Fruit fly (Drosophila melanogaster) whole organism, embryonic: ENCODE measurements around the gene Tg.

Source experiments
- ATbp ChIP-seq: fragments of 200-800 bp; sonication (Bioruptor generic); optimal IDR thresholded peaks from 2 replicates; lab custom pipeline; 2017; ENCODE audit warnings: missing biosample characterization, mild to moderate bottlenecking, missing genetic modification characterization, missing genetic modification reagents
- BtbVII ChIP-seq: fragments of 200-800 bp; sonication (Bioruptor generic); optimal IDR thresholded peaks from 3 replicates; lab custom pipeline; 2017; ENCODE audit warnings: missing biosample characterization, mild to moderate bottlenecking, missing genetic modification characterization
- CG1024 ChIP-seq: fragments of 200-800 bp; sonication (Bioruptor generic); IDR thresholded peaks from 2 replicates; pipeline ENCODE4 v1.3.6; 2022; ENCODE audit warnings: missing biosample characterization, missing genetic modification characterization
- CG10543 ChIP-seq: fragments of 200-800 bp; sonication (Bioruptor generic); optimal IDR thresholded peaks from 3 replicates; lab custom pipeline; 2017; ENCODE audit warnings: missing biosample characterization, mild to moderate bottlenecking, missing genetic modification characterization, moderate library complexity
- CG10959 ChIP-seq: fragments of 200-800 bp; sonication (Bioruptor generic); IDR thresholded peaks from 2 replicates; pipeline ENCODE4 v1.3.6; 2022; ENCODE audit warnings: missing biosample characterization, missing genetic modification characterization
- CG11560 ChIP-seq: fragments of 200-800 bp; sonication (Bioruptor generic); IDR thresholded peaks from 3 replicates; pipeline ENCODE4 v1.3.6; 2022; ENCODE audit warnings: missing biosample characterization, missing genetic modification characterization
- CG12744 ChIP-seq: fragments of 200-800 bp; sonication (Bioruptor generic); optimal IDR thresholded peaks from 2 replicates; lab custom pipeline; 2016; ENCODE audit warnings: missing biosample characterization, missing genetic modification characterization
- CG14965 ChIP-seq: fragments of 200-800 bp; sonication (Bioruptor generic); optimal IDR thresholded peaks from 2 replicates; lab custom pipeline; 2016; ENCODE audit warnings: missing biosample characterization, missing genetic modification characterization, borderline replicate concordance
- CG15269 ChIP-seq: fragments of 200-800 bp; sonication (Bioruptor generic); optimal IDR thresholded peaks from 2 replicates; lab custom pipeline; 2018; ENCODE audit warnings: missing biosample characterization, mild to moderate bottlenecking, missing genetic modification characterization, moderate library complexity
- CG1602 ChIP-seq: fragments of 200-800 bp; sonication (Bioruptor generic); optimal IDR thresholded peaks from 3 replicates; lab custom pipeline; 2016; ENCODE audit warnings: missing biosample characterization, missing genetic modification characterization
- CG1603 ChIP-seq: fragments of 200-800 bp; sonication (Bioruptor generic); optimal IDR thresholded peaks from 2 replicates; lab custom pipeline; 2019; ENCODE audit warnings: missing biosample characterization, mild to moderate bottlenecking, missing genetic modification characterization, moderate library complexity
- CG17328 ChIP-seq: fragments of 200-800 bp; sonication (Bioruptor generic); IDR thresholded peaks from 2 replicates; pipeline ENCODE4 v1.3.6; 2022; ENCODE audit warnings: missing biosample characterization, missing genetic modification characterization
- CG17612 ChIP-seq: fragments of 200-800 bp; sonication (Bioruptor generic); IDR thresholded peaks from 2 replicates; pipeline ENCODE4 v1.3.6; 2022; ENCODE audit warnings: missing biosample characterization, missing genetic modification characterization
- CG17829 ChIP-seq: fragments of 200-800 bp; optimal IDR thresholded peaks from 2 replicates; lab custom pipeline; 2019; ENCODE audit warnings: missing biosample characterization, mild to moderate bottlenecking, missing genetic modification characterization, moderate library complexity
- CG2116 ChIP-seq: fragments of 200-800 bp; sonication (Bioruptor generic); optimal IDR thresholded peaks from 3 replicates; lab custom pipeline; 2018; ENCODE audit warnings: missing biosample characterization, mild to moderate bottlenecking, missing genetic modification characterization
- CG2202 ChIP-seq: fragments of 200-800 bp; sonication (Bioruptor generic); optimal IDR thresholded peaks from 2 replicates; lab custom pipeline; 2018; ENCODE audit warnings: missing biosample characterization, mild to moderate bottlenecking, missing genetic modification characterization
- CG4404 ChIP-seq: fragments of 200-800 bp; sonication (Bioruptor generic); IDR thresholded peaks from 2 replicates; pipeline ENCODE4 v1.3.6; 2022; ENCODE audit warnings: missing biosample characterization, missing genetic modification characterization
- CG5180 ChIP-seq: fragments of 200-800 bp; sonication (Bioruptor generic); optimal IDR thresholded peaks from 3 replicates; lab custom pipeline; 2017; ENCODE audit warnings: missing biosample characterization, missing genetic modification characterization, mild to moderate bottlenecking, moderate library complexity, missing genetic modification reagents
- CG7372 ChIP-seq: fragments of 200-800 bp; sonication (Bioruptor generic); IDR thresholded peaks from 2 replicates; pipeline ENCODE4 v1.3.6; 2022; ENCODE audit warnings: missing biosample characterization, missing genetic modification characterization
- CG7556 ChIP-seq: fragments of 200-800 bp; sonication (Bioruptor generic); optimal IDR thresholded peaks from 2 replicates; lab custom pipeline; 2017; ENCODE audit warnings: missing biosample characterization, mild to moderate bottlenecking, missing genetic modification characterization
- CG8765 ChIP-seq: fragments of 200-800 bp; sonication (Bioruptor generic); IDR thresholded peaks from 2 replicates; pipeline ENCODE4 v1.3.6; 2022; ENCODE audit warnings: missing biosample characterization, missing genetic modification characterization
- Chrac-16 ChIP-seq: fragments of 200-800 bp; sonication (Bioruptor generic); optimal IDR thresholded peaks from 3 replicates; lab custom pipeline; 2016; ENCODE audit warnings: missing biosample characterization, missing genetic modification characterization
- HLHmδ ChIP-seq: fragments of 200-800 bp; sonication (Bioruptor generic); optimal IDR thresholded peaks from 2 replicates; lab custom pipeline; 2018; ENCODE audit warnings: missing biosample characterization, mild to moderate bottlenecking, missing genetic modification characterization, moderate library complexity
- Hand ChIP-seq: fragments of 200-800 bp; sonication (Bioruptor generic); optimal IDR thresholded peaks from 2 replicates; lab custom pipeline; 2017; ENCODE audit warnings: mild to moderate bottlenecking, missing biosample characterization, missing genetic modification reagents, missing genetic modification characterization
- Hmx ChIP-seq: fragments of 200-800 bp; sonication (Bioruptor generic); optimal IDR thresholded peaks from 2 replicates; lab custom pipeline; 2016; ENCODE audit warnings: missing biosample characterization, missing genetic modification characterization
- Hsf ChIP-seq: fragments of 200-800 bp; sonication (Bioruptor generic); optimal IDR thresholded peaks from 3 replicates; lab custom pipeline; 2016; ENCODE audit warnings: missing biosample characterization, missing genetic modification characterization
- Lhr ChIP-seq: fragments of 200-800 bp; sonication (Bioruptor generic); optimal IDR thresholded peaks from 3 replicates; lab custom pipeline; 2017; ENCODE audit warnings: mild to moderate bottlenecking, missing biosample characterization, missing genetic modification reagents, missing genetic modification characterization
- Lpt ChIP-seq: fragments of >200 bp; optimal IDR thresholded peaks from 2 replicates; lab custom pipeline; 2018; ENCODE audit warnings: missing biosample characterization, missing genetic modification characterization
- Myb ChIP-seq: fragments of 200-800 bp; sonication (Bioruptor generic); optimal IDR thresholded peaks from 2 replicates; lab custom pipeline; 2016; ENCODE audit warnings: missing biosample characterization, missing genetic modification characterization
- Nf-YC ChIP-seq: fragments of 200-800 bp; optimal IDR thresholded peaks from 3 replicates; lab custom pipeline; 2019; ENCODE audit warnings: missing biosample characterization, mild to moderate bottlenecking, missing genetic modification characterization, moderate library complexity
- TFAM ChIP-seq: fragments of 200-800 bp; sonication (Bioruptor generic); optimal IDR thresholded peaks from 2 replicates; lab custom pipeline; 2017; ENCODE audit warnings: missing biosample characterization, missing genetic modification characterization, inconsistent platforms
- dati ChIP-seq: fragments of 200-800 bp; sonication (Bioruptor generic); IDR thresholded peaks from 2 replicates; pipeline ENCODE4 v1.3.6; 2022; ENCODE audit warnings: missing biosample characterization, missing genetic modification characterization
- dmrt99B ChIP-seq: fragments of 200-800 bp; sonication (Bioruptor generic); optimal IDR thresholded peaks from 2 replicates; lab custom pipeline; 2018; ENCODE audit warnings: missing biosample characterization, mild to moderate bottlenecking, missing genetic modification characterization, moderate library complexity
- fd64A ChIP-seq: fragments of 200-800 bp; sonication (Bioruptor generic); optimal IDR thresholded peaks from 3 replicates; lab custom pipeline; 2018; ENCODE audit warnings: missing biosample characterization, mild to moderate bottlenecking, missing genetic modification characterization
- gce ChIP-seq: fragments of 200-800 bp; sonication (Bioruptor generic); IDR thresholded peaks from 3 replicates; pipeline ENCODE4 v1.3.6; 2022; ENCODE audit warnings: missing biosample characterization, missing genetic modification characterization
- ham ChIP-seq: fragments of 200-800 bp; sonication (Bioruptor generic); IDR thresholded peaks from 2 replicates; pipeline ENCODE4 v1.3.6; 2022; ENCODE audit warnings: missing biosample characterization, missing genetic modification characterization
- ind ChIP-seq: fragments of 200-800 bp; sonication (Bioruptor generic); optimal IDR thresholded peaks from 3 replicates; lab custom pipeline; 2016; ENCODE audit warnings: missing biosample characterization, missing genetic modification characterization
- mld ChIP-seq: fragments of 200-800 bp; sonication (Bioruptor generic); IDR thresholded peaks from 3 replicates; pipeline ENCODE4 v1.3.6; 2022; ENCODE audit warnings: missing biosample characterization, missing genetic modification characterization; ENCODE audit not compliant: partially characterized antibody
- nerfin-2 ChIP-seq: fragments of 200-800 bp; sonication (Bioruptor generic); IDR thresholded peaks from 2 replicates; pipeline ENCODE4 v1.3.6; 2022; ENCODE audit warnings: missing biosample characterization, missing genetic modification characterization; ENCODE audit not compliant: partially characterized antibody
- phol ChIP-seq: fragments of 200-800 bp; sonication (Bioruptor generic); optimal IDR thresholded peaks from 3 replicates; lab custom pipeline; 2018; ENCODE audit warnings: missing biosample characterization, mild to moderate bottlenecking, missing genetic modification characterization, moderate library complexity
- row ChIP-seq: fragments of 200-800 bp; sonication (Bioruptor generic); IDR thresholded peaks from 3 replicates; pipeline ENCODE4 v1.3.6; 2022; ENCODE audit warnings: missing biosample characterization, missing genetic modification characterization
- run ChIP-seq: fragments of 200-800 bp; sonication (Bioruptor generic); optimal IDR thresholded peaks from 3 replicates; lab custom pipeline; 2018; ENCODE audit warnings: missing biosample characterization, mild to moderate bottlenecking, missing genetic modification characterization
- salm ChIP-seq: fragments of 200-800 bp; sonication (Bioruptor generic); optimal IDR thresholded peaks from 2 replicates; lab custom pipeline; 2018; ENCODE audit warnings: missing biosample characterization, mild to moderate bottlenecking, missing genetic modification characterization
- stwl ChIP-seq: fragments of 200-800 bp; sonication (Bioruptor generic); optimal IDR thresholded peaks from 3 replicates; lab custom pipeline; 2018; ENCODE audit warnings: missing biosample characterization, mild to moderate bottlenecking, missing genetic modification characterization, moderate library complexity
- tap ChIP-seq: fragments of 200-800 bp; optimal IDR thresholded peaks from 3 replicates; lab custom pipeline; 2019; ENCODE audit warnings: missing biosample characterization, mild to moderate bottlenecking, missing genetic modification characterization, moderate library complexity
- unc-4 ChIP-seq: fragments of 200-800 bp; sonication (Bioruptor generic); IDR thresholded peaks from 2 replicates; pipeline ENCODE4 v1.3.6; 2022; ENCODE audit warnings: missing biosample characterization, missing genetic modification characterization; ENCODE audit not compliant: partially characterized antibody
- usp ChIP-seq: fragments of >200 bp; optimal IDR thresholded peaks from 2 replicates; lab custom pipeline; 2017; ENCODE audit warnings: missing biosample characterization, missing genetic modification characterization
- wek ChIP-seq: fragments of 200-800 bp; sonication (Bioruptor generic); optimal IDR thresholded peaks from 3 replicates; lab custom pipeline; 2018; ENCODE audit warnings: missing biosample characterization, mild to moderate bottlenecking, missing genetic modification characterization, moderate library complexity
- wor ChIP-seq: fragments of 200-800 bp; sonication (Bioruptor generic); IDR thresholded peaks from 2 replicates; pipeline ENCODE4 v1.3.6; 2022; ENCODE audit warnings: missing biosample characterization, missing genetic modification characterization
- yki ChIP-seq: fragments of >200 bp; optimal IDR thresholded peaks from 3 replicates; lab custom pipeline; 2018
- zfh1 ChIP-seq: fragments of 200-800 bp; sonication (Bioruptor generic); IDR thresholded peaks from 3 replicates; pipeline ENCODE4 v1.3.6; 2022; ENCODE audit warnings: missing biosample characterization, missing genetic modification characterization

Tg gene

DNA sequence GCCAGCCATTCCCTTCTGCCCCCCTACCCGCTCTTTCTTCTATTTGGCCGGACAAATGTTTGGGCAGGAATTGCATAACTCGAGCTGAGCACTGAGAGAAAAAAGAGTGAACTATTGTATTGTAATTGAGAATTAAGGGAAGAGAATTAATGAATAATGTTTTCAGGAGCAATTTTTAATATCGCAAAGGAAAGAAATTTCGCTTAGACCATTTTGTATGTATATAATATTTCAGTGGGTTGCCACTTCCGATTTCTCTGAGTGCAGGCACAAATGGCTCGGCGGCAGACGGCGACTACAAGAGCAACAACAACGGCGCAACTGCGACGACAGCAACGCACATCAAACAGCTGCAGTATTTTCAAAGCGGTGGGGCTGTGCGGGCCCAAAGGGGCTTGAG, 46.6 kb upstream of the Tg start (continued):
- TF ChIP-seq CG7372 (GFP tag; lab: Robert Waterston, UW) (peak; percentile 59), CG7556 (GFP tag; lab: Kevin White, UChicago) (peak; percentile 72), run (tag; lab: Kevin White, UChicago) (peak; percentile 78), CG12744 (GFP tag; lab: Kevin White, UChicago) (peak; percentile 62), wek (GFP tag; lab: Kevin White, UChicago) (peak; percentile 10), CG2116 (GFP tag; lab: Kevin White, UChicago) (no peak), ham (GFP tag; lab: Robert Waterston, UW) (no peak), unc-4 (GFP tag; lab: Robert Waterston, UW) (no peak), CG8765 (GFP tag; lab: Robert Waterston, UW) (no peak; the same call in 1 of the 2 replicates), Hmx (no peak), wor (GFP tag; lab: Robert Waterston, UW) (peak; percentile 71), CG1602 (GFP tag; lab: Kevin White, UChicago) (peak; percentile 60), dati (peak; percentile 45), salm (tag; lab: Kevin White, UChicago) (peak; percentile 66), CG15269 (tag; lab: Kevin White, UChicago) (peak; percentile 81), CG11560 (tag; lab: Robert Waterston, UW) (peak; percentile 48; the same call in 2 of the 3 replicates), Hsf (GFP tag; lab: Kevin White, UChicago) (peak; percentile 71), Lpt (GFP tag; lab: Kevin White, UChicago) (no peak), CG17829 (peak; percentile 56), nerfin-2 (GFP tag; lab: Robert Waterston, UW) (no peak), stwl (no peak), fd64A (GFP tag; lab: Kevin White, UChicago) (no peak), ATbp (peak; percentile 80), Hand (no peak), CG10543 (no peak), CG1603 (tag; lab: Kevin White, UChicago) (peak; percentile 90), yki (lab: Kevin White, UChicago) (no peak), BtbVII (GFP tag; lab: Kevin White, UChicago) (peak; percentile 43), CG17612 (GFP tag; lab: Robert Waterston, UW) (peak; percentile 48), zfh1 (peak; percentile 87), Myb (GFP tag; lab: Kevin White, UChicago) (peak; percentile 39), Nf-YC (peak; percentile 13), ind (GFP tag; lab: Kevin White, UChicago) (peak; percentile 68), HLHmδ (GFP tag; lab: Kevin White, UChicago) (no peak), Chrac-16 (GFP tag; lab: Kevin White, UChicago) (peak; percentile 71), usp (GFP tag; lab: Kevin White, UChicago) (no peak), CG10959 (GFP tag; lab: Robert Waterston, UW) (peak; percentile 69), CG1024 (GFP tag; lab: Robert Waterston, UW) (peak; percentile 70; the same call in 1 of the 2 replicates), CG14965 (GFP tag; lab: Kevin White, UChicago) (no peak), CG2202 (tag; lab: Kevin White, UChicago) (peak; percentile 40), CG17328 (GFP tag; lab: Robert Waterston, UW) (peak; percentile 82), phol (tag; lab: Kevin White, UChicago) (peak; percentile 69), CG5180 (peak; percentile 58), TFAM (no peak), mld (GFP tag; lab: Robert Waterston, UW) (no peak), row (GFP tag; lab: Robert Waterston, UW) (peak; percentile 80), dmrt99B (tag; lab: Kevin White, UChicago) (peak; percentile 87), gce (GFP tag; lab: Robert Waterston, UW) (peak; percentile 73; the same call in 2 of the 3 replicates), Lhr (GFP tag; lab: Kevin White, UChicago) (peak; percentile 41), tap (peak; percentile 64), CG4404 (GFP tag; lab: Robert Waterston, UW) (peak; percentile 48; the same call in 1 of the 2 replicates)
